Worm (Caenorhabditis elegans) whole organism, L4/young adult: ENCODE data around the gene czw-1.

Source experiments
- W03F9.2 ChIP-seq: fragments of 150-350 bp; optimal IDR thresholded peaks from 2 replicates; lab custom pipeline; 2014; ENCODE audit warnings: missing biosample characterization, missing genetic modification characterization
- dao-5 ChIP-seq: sonication (generic microtip); optimal IDR thresholded peaks from 2 replicates; lab custom pipeline; 2016; ENCODE audit warnings: missing genotype, missing genetic modification characterization, moderate library complexity, missing compliant biosample characterization
- him-1 ChIP-seq: sonication (generic microtip); optimal IDR thresholded peaks from 2 replicates; lab custom pipeline; 2016; ENCODE audit warnings: missing genotype, missing genetic modification reagents, missing genetic modification characterization, missing compliant biosample characterization

DNA sequence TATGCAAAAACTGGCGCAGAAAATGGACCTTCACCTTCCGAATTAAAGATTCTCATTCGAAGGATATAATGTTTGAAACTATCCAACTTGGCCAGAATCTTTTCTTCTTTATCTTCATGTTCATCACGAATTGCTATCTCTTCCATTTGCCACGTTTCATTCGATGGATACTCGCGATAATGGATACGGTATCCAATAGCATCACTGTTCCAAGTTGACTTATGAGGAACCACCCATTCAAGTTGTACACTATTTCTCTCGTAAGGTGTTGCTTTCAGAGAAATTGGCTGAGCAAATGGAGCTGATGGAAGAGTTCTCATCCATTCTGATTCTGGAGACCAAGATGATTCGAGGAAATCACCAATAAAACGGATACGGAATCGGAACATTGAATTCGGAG is 48.1 kb upstream of the czw-1 start:
- no peak for TF ChIP-seq W03F9.2 (tag; lab: Kevin White, UChicago)
- no peak for TF ChIP-seq dao-5 (tag; lab: Kevin White, UChicago)
- no peak for TF ChIP-seq him-1
